Worm (Caenorhabditis elegans) whole organism, late embryonic: ENCODE measurements around the gene R03G8.6.

Experiments used
- F13H6.1 ChIP-seq: sonication (generic microtip); optimal IDR thresholded peaks from 2 replicates; lab custom pipeline; 2016; ENCODE audit warnings: missing genetic modification characterization, missing compliant biosample characterization
- K09A11.1 ChIP-seq: sonication (generic microtip); optimal IDR thresholded peaks from 2 replicates; lab custom pipeline; 2017; ENCODE audit warnings: antibody characterized with exemption, mild to moderate bottlenecking, missing genetic modification characterization, missing compliant biosample characterization; ENCODE audit not compliant: insufficient read depth
- T23F11.4 ChIP-seq: fragments of 200-800 bp; sonication (Bioruptor generic); optimal IDR thresholded peaks from 2 replicates; lab custom pipeline; 2018; ENCODE audit warnings: mild to moderate bottlenecking, missing genetic modification characterization, missing compliant biosample characterization
- ceh-14 ChIP-seq: sonication (generic microtip); optimal IDR thresholded peaks from 2 replicates; lab custom pipeline; 2016; ENCODE audit warnings: missing genotype, missing genetic modification characterization, missing compliant biosample characterization
- ceh-18 ChIP-seq: sonication (generic microtip); optimal IDR thresholded peaks from 2 replicates; lab custom pipeline; 2016; ENCODE audit warnings: missing genetic modification characterization, missing compliant biosample characterization
- ceh-30 ChIP-seq: fragments of 150-350 bp; optimal IDR thresholded peaks from 2 replicates; lab custom pipeline; 2014; ENCODE audit warnings: missing biosample characterization, missing genetic modification characterization
- ceh-34 ChIP-seq: sonication (generic microtip); optimal IDR thresholded peaks from 2 replicates; lab custom pipeline; 2016; ENCODE audit warnings: mild to moderate bottlenecking, missing genetic modification characterization, missing compliant biosample characterization
- ceh-48 ChIP-seq: sonication (generic microtip); optimal IDR thresholded peaks from 2 replicates; lab custom pipeline; 2016; ENCODE audit warnings: missing genetic modification characterization, inconsistent platforms, missing compliant biosample characterization
- ceh-9 ChIP-seq: sonication (generic microtip); optimal IDR thresholded peaks from 2 replicates; lab custom pipeline; 2016; ENCODE audit warnings: mild to moderate bottlenecking, missing genetic modification characterization, inconsistent platforms, missing compliant biosample characterization
- dmd-4 ChIP-seq: sonication (generic microtip); optimal IDR thresholded peaks from 2 replicates; lab custom pipeline; 2016; ENCODE audit warnings: borderline replicate concordance, missing genetic modification characterization, missing compliant biosample characterization
- dve-1 ChIP-seq: sonication (generic microtip); optimal IDR thresholded peaks from 2 replicates; lab custom pipeline; 2017; ENCODE audit warnings: antibody characterized with exemption, mild to moderate bottlenecking, missing genetic modification characterization, missing compliant biosample characterization
- ets-4 ChIP-seq: sonication (generic microtip); optimal IDR thresholded peaks from 2 replicates; lab custom pipeline; 2016; ENCODE audit warnings: missing genetic modification characterization, missing compliant biosample characterization
- eyg-1 ChIP-seq: sonication (generic microtip); optimal IDR thresholded peaks from 2 replicates; lab custom pipeline; 2016; ENCODE audit warnings: missing genotype, missing genetic modification characterization, missing compliant biosample characterization
- fkh-10 ChIP-seq: fragments of 150-350 bp; optimal IDR thresholded peaks from 2 replicates; lab custom pipeline; 2014; ENCODE audit warnings: missing biosample characterization, missing genetic modification reagents, missing genetic modification characterization
- fkh-6 ChIP-seq: sonication (generic microtip); optimal IDR thresholded peaks from 2 replicates; lab custom pipeline; 2016; ENCODE audit warnings: missing genetic modification characterization, missing compliant biosample characterization
- hlh-15 ChIP-seq: sonication (generic microtip); optimal IDR thresholded peaks from 2 replicates; lab custom pipeline; 2016; ENCODE audit warnings: missing genetic modification characterization, missing compliant biosample characterization
- hlh-30 ChIP-seq: sonication (generic microtip); optimal IDR thresholded peaks from 2 replicates; lab custom pipeline; 2017; ENCODE audit warnings: antibody characterized with exemption, missing genetic modification characterization, missing compliant biosample characterization; ENCODE audit not compliant: insufficient read depth
- hlh-8 ChIP-seq: sonication (generic microtip); optimal IDR thresholded peaks from 2 replicates; lab custom pipeline; 2016; ENCODE audit warnings: missing genotype, missing genetic modification characterization, missing compliant biosample characterization
- lim-6 ChIP-seq: sonication (generic microtip); optimal IDR thresholded peaks from 2 replicates; lab custom pipeline; 2016; ENCODE audit warnings: missing genetic modification characterization, missing compliant biosample characterization
- madf-2 ChIP-seq: sonication (generic microtip); optimal IDR thresholded peaks from 2 replicates; lab custom pipeline; 2017; ENCODE audit warnings: missing genetic modification characterization, missing compliant biosample characterization
- nfya-1 ChIP-seq: sonication (generic microtip); optimal IDR thresholded peaks from 2 replicates; lab custom pipeline; 2017; ENCODE audit warnings: missing genetic modification characterization, mild to moderate bottlenecking, missing compliant biosample characterization, antibody characterized with exemption, moderate library complexity
- nhr-232 ChIP-seq: sonication (generic microtip); optimal IDR thresholded peaks from 2 replicates; lab custom pipeline; 2016; ENCODE audit warnings: missing genetic modification characterization, missing compliant biosample characterization
- pha-2 ChIP-seq: sonication (generic microtip); optimal IDR thresholded peaks from 2 replicates; lab custom pipeline; 2017; ENCODE audit warnings: mild to moderate bottlenecking, missing genetic modification characterization, missing compliant biosample characterization
- pha-4 ChIP-seq: fragments of 150-350 bp; optimal IDR thresholded peaks from 2 replicates; lab custom pipeline; 2018; ENCODE audit warnings: missing biosample characterization, missing genetic modification reagents, missing genetic modification characterization
- pqm-1 ChIP-seq: sonication (generic microtip); optimal IDR thresholded peaks from 2 replicates; lab custom pipeline; 2016; ENCODE audit warnings: missing genetic modification characterization, missing compliant biosample characterization
- pros-1 ChIP-seq: fragments of 150-350 bp; optimal IDR thresholded peaks from 2 replicates; lab custom pipeline; 2014; ENCODE audit warnings: missing biosample characterization, missing genetic modification reagents, missing genetic modification characterization
- ref-2 ChIP-seq: sonication (generic microtip); optimal IDR thresholded peaks from 2 replicates; lab custom pipeline; 2016; ENCODE audit warnings: missing genetic modification characterization, missing compliant biosample characterization
- sox-2 ChIP-seq: fragments of 200-800 bp; sonication (Bioruptor generic); IDR thresholded peaks from 2 replicates; pipeline ENCODE4 v1.3.6; 2022; ENCODE audit warnings: missing genetic modification reagents, missing genetic modification characterization, missing compliant biosample characterization
- tbx-2 ChIP-seq: sonication (generic microtip); optimal IDR thresholded peaks from 2 replicates; lab custom pipeline; 2016; ENCODE audit warnings: missing genetic modification characterization, missing compliant biosample characterization
- unc-3 ChIP-seq, 2 experiments: fragments of 200-800 bp in 1 of 2; sonication (Bioruptor generic) in 1 of 2; sonication (generic microtip) in 1 of 2; conservative IDR thresholded peaks in 1 of 2; optimal IDR thresholded peaks in 1 of 2; 2 replicates each; pipeline versions ENCODE4 v1.3.6 to Lab custom; 2016 to 2022; ENCODE audit warnings: missing compliant biosample characterization in 2 of 2, missing genetic modification characterization in 2 of 2, missing genetic modification reagents in 1 of 2
- unc-42 ChIP-seq: sonication (generic microtip); optimal IDR thresholded peaks from 2 replicates; lab custom pipeline; 2016; ENCODE audit warnings: missing genotype, missing genetic modification characterization, missing compliant biosample characterization
- unc-55 ChIP-seq: sonication (generic microtip); optimal IDR thresholded peaks from 2 replicates; lab custom pipeline; 2017; ENCODE audit warnings: missing biosample characterization, missing genetic modification reagents, missing genetic modification characterization
- zip-5 ChIP-seq: sonication (generic microtip); optimal IDR thresholded peaks from 2 replicates; lab custom pipeline; 2016; ENCODE audit warnings: missing genetic modification characterization, missing compliant biosample characterization

R03G8.6 gene

ce11 chrX:13077872-13078271, 22.4 kb downstream of the R03G8.6 start, which contains the start of gene K03A11.4:
TSS of gene K03A11.4 (plus strand) at chrX:13078172.
- TF ChIP-seq ceh-14 (tag; lab: Kevin White, UChicago) (no peak), hlh-30 (tag; lab: Kevin White, UChicago) (no peak), pha-2 (tag; lab: Kevin White, UChicago) (no peak), lim-6 (tag; lab: Kevin White, UChicago) (no peak), ref-2 (no peak), F13H6.1 (tag; lab: Kevin White, UChicago) (no peak), T23F11.4 (GFP tag; lab: Kevin White, UChicago) (no peak), ceh-34 (no peak), dve-1 (tag; lab: Kevin White, UChicago) (no peak), fkh-6 (tag; lab: Kevin White, UChicago) (no peak)
- TF ChIP-seq, all 69 proteins: peak for 0

- no peak for TF ChIP-seq hlh-15 (tag; lab: Kevin White, UChicago)
- TF ChIP-seq sox-2 (GFP tag; lab: Robert Waterston, UW), result no peak
- no peak for TF ChIP-seq pqm-1 (tag; lab: Kevin White, UChicago)
These were observed 25.9 kb downstream of the R03G8.6 start, which contains the start of gene ceh-28 for ce11 chrX:13074373-13074772. TSS of gene ceh-28 (plus strand) at chrX:13074673.

ce11 chrX:13071120-13071519, 29.2 kb downstream of the R03G8.6 start, which contains the start of gene cpx-2:
TSS of gene cpx-2 (minus strand) at chrX:13071220.
- TF ChIP-seq ceh-34 (no peak), tbx-2 (tag; lab: Kevin White, UChicago) (no peak), ceh-18 (tag; lab: Kevin White, UChicago) (no peak), ref-2 (no peak), sox-2 (GFP tag; lab: Robert Waterston, UW) (no peak), nhr-232 (tag; lab: Kevin White, UChicago) (no peak)

- TF ChIP-seq madf-2 (tag; lab: Kevin White, UChicago) (no peak), unc-42 (tag; lab: Kevin White, UChicago) (no peak), hlh-8 (tag; lab: Kevin White, UChicago) (no peak), ets-4 (tag; lab: Kevin White, UChicago) (no peak), unc-55 (no peak), pha-4 (tag; lab: Kevin White, UChicago) (no peak), ceh-9 (tag; lab: Kevin White, UChicago) (no peak), nfya-1 (no peak), eyg-1 (no peak), ceh-48 (tag; lab: Kevin White, UChicago) (no peak), hlh-30 (tag; lab: Kevin White, UChicago) (no peak), ceh-30 (tag; lab: Kevin White, UChicago) (no peak), dmd-4 (no peak), fkh-10 (no peak)
- TF ChIP-seq, all 69 proteins: peak for 0
These were observed 37.2 kb downstream of the R03G8.6 start, which contains the start of gene K03A11.5 for ce11 chrX:13062934-13063585. TSS of gene K03A11.5 (plus strand) at chrX:13063535.

ce11 chrX:13061366-13061765, 38.9 kb downstream of the R03G8.6 start:
- TF ChIP-seq K09A11.1 (tag; lab: Kevin White, UChicago), result no peak
- TF ChIP-seq eyg-1, result no peak
- no peak for TF ChIP-seq pha-4 (tag; lab: Kevin White, UChicago)
- TF ChIP-seq unc-3 (GFP tag; conservative IDR thresholded peaks at IDR 0.05; lab: Robert Waterston, UW), result no peak
- no peak for TF ChIP-seq unc-3 (tag; optimal IDR thresholded peaks at IDR 0.05; lab: Kevin White, UChicago)
- TF ChIP-seq nhr-232 (tag; lab: Kevin White, UChicago), result no peak
- TF ChIP-seq pqm-1 (tag; lab: Kevin White, UChicago), result no peak
- TF ChIP-seq zip-5 (tag; lab: Kevin White, UChicago), result no peak
- TF ChIP-seq pros-1 (tag; lab: Kevin White, UChicago), result no peak
